Fruit fly (Drosophila melanogaster): Measurements from ENCODE around the gene ppk18.

ppk18 gene

DNA sequence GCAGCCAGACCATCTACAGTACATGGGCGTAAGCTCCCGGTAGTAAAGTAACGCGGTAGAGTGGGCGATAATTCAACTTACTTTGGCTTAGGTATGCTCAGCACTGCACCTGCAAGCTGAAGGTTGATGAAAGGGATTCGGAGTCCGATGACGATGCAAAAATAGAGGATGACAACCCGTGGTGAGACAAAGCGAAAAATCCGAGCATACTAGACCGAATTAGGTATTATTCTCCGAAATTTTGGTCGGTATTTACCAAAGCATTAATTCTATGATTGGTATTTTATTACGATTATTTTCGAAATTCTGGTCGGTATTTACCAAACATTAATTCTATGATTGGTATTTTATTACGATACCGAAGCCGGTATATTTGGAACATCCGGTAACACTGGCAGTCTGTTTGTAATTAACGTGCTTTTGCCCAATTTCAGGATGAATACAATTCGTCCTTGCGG, 19.8 kb upstream of the ppk18 start, which contains the start of gene CG4036 (continued):
- TF ChIP-seq Nf-YA (GFP tag; IDR thresholded peaks at IDR 0.05) (no peak), sqz (GFP tag; optimal IDR thresholded peaks at IDR 0.05) (no peak), CG30403 (GFP tag; optimal IDR thresholded peaks at IDR 0.05) (no peak), CG7987 (GFP tag; optimal IDR thresholded peaks at IDR 0.05) (no peak), grau (tag; optimal IDR thresholded peaks at IDR 0.05) (no peak), en (GFP tag; optimal IDR thresholded peaks at IDR 0.05) (no peak), fd3F (GFP tag; optimal IDR thresholded peaks at IDR 0.05) (no peak), sr (GFP tag; IDR thresholded peaks at IDR 0.05) (no peak), Sin3A (optimal IDR thresholded peaks at IDR 0.05) (peak; percentile 59), CG4404 (GFP tag; IDR thresholded peaks at IDR 0.05) (no peak), CG3847 (GFP tag; IDR thresholded peaks at IDR 0.05) (no peak), CG9932 (GFP tag; IDR thresholded peaks at IDR 0.05) (no peak), CG12744 (GFP tag; optimal IDR thresholded peaks at IDR 0.05) (no peak), sisA (GFP tag; IDR thresholded peaks at IDR 0.05) (no peak), CG6272 (GFP tag; IDR thresholded peaks at IDR 0.05) (no peak), D (optimal IDR thresholded peaks at IDR 0.05) (peak; percentile 49), D (GFP tag; optimal IDR thresholded peaks at IDR 0.05) (no peak), CG2202 (tag; optimal IDR thresholded peaks at IDR 0.05) (no peak), bab2 (GFP tag; optimal IDR thresholded peaks at IDR 0.05) (no peak), CG8924 (tag; optimal IDR thresholded peaks at IDR 0.05) (no peak), MESR4 (GFP tag; optimal IDR thresholded peaks at IDR 0.05) (peak; percentile 91), nerfin-2 (GFP tag; IDR thresholded peaks at IDR 0.05; ENCODE audit: partially characterized antibody) (no peak), danr (GFP tag; IDR thresholded peaks at IDR 0.05) (no peak), cato (GFP tag; optimal IDR thresholded peaks at IDR 0.05; ENCODE audit: borderline replicate concordance) (no peak), ac (GFP tag; optimal IDR thresholded peaks at IDR 0.05) (no peak), Fer3 (tag; optimal IDR thresholded peaks at IDR 0.05) (no peak), chif (GFP tag; optimal IDR thresholded peaks at IDR 0.05) (no peak), CG10543 (GFP tag; optimal IDR thresholded peaks at IDR 0.05) (no peak), CG3163 (GFP tag; optimal IDR thresholded peaks at IDR 0.05) (no peak), CG5953 (GFP tag; IDR thresholded peaks at IDR 0.05) (no peak), Hr3 (GFP tag; optimal IDR thresholded peaks at IDR 0.05) (no peak), Blimp-1 (GFP tag; optimal IDR thresholded peaks at IDR 0.05) (no peak), CG17361 (GFP tag; IDR thresholded peaks at IDR 0.05) (no peak), CG11093 (GFP tag; IDR thresholded peaks at IDR 0.05) (no peak), CG15011 (GFP tag; optimal IDR thresholded peaks at IDR 0.05) (no peak), CG2678 (tag; optimal IDR thresholded peaks at IDR 0.05) (no peak), CG13123 (GFP tag; optimal IDR thresholded peaks at IDR 0.05) (no peak), HmgD (GFP tag; optimal IDR thresholded peaks at IDR 0.05) (no peak), Ssrp (tag; optimal IDR thresholded peaks at IDR 0.05) (no peak), CG6791 (GFP tag; IDR thresholded peaks at IDR 0.05; ENCODE audit: partially characterized antibody) (peak; percentile 16; the same call in 1 of the 3 replicates), hkb (optimal IDR thresholded peaks at IDR 0.05) (peak; percentile 27), hkb (GFP tag; IDR thresholded peaks at IDR 0.05) (no peak), CG11247 (GFP tag; IDR thresholded peaks at IDR 0.05) (no peak), crol (GFP tag; IDR thresholded peaks at IDR 0.05) (no peak), ssp (GFP tag; IDR thresholded peaks at IDR 0.05) (no peak), disco-r (GFP tag; optimal IDR thresholded peaks at IDR 0.05) (no peak), CG43689 (GFP tag; IDR thresholded peaks at IDR 0.05) (no peak), D19B (GFP tag; optimal IDR thresholded peaks at IDR 0.05) (no peak), nmo (GFP tag; optimal IDR thresholded peaks at IDR 0.05) (peak; percentile 45), CG1792 (GFP tag; optimal IDR thresholded peaks at IDR 0.05) (no peak), trem (tag; optimal IDR thresholded peaks at IDR 0.05) (peak; percentile 60), Dll (GFP tag; IDR thresholded peaks at IDR 0.05; ENCODE audit: partially characterized antibody) (peak; percentile 25; the same call in 1 of the 4 replicates), CG12299 (tag; optimal IDR thresholded peaks at IDR 0.05) (no peak)
